Worm (Caenorhabditis elegans) whole organism, late embryonic: ENCODE results near the gene Y71H2AM.11.
"Not testable (repeated sequence)": the region's sequence is repeated elsewhere in the genome, so short reads cannot be mapped to it uniquely, and the experiment has no call there.

Experiments
- K02D7.2 ChIP-seq: sonication (generic microtip); optimal IDR thresholded peaks from 2 replicates; lab custom pipeline; 2017; ENCODE audit warnings: mild to moderate bottlenecking, missing genetic modification characterization, missing compliant biosample characterization
- ahr-1 ChIP-seq: sonication (generic microtip); optimal IDR thresholded peaks from 2 replicates; lab custom pipeline; 2016; ENCODE audit warnings: missing genetic modification characterization, missing compliant biosample characterization
- ama-1 ChIP-seq: fragments of 150-350 bp; optimal IDR thresholded peaks from 2 replicates; lab custom pipeline; 2014
- ceh-18 ChIP-seq: sonication (generic microtip); optimal IDR thresholded peaks from 2 replicates; lab custom pipeline; 2016; ENCODE audit warnings: missing genetic modification characterization, missing compliant biosample characterization
- ceh-2 ChIP-seq: sonication (generic microtip); optimal IDR thresholded peaks from 2 replicates; lab custom pipeline; 2016; ENCODE audit warnings: missing genotype, missing genetic modification characterization, missing compliant biosample characterization
- ceh-34 ChIP-seq: sonication (generic microtip); optimal IDR thresholded peaks from 2 replicates; lab custom pipeline; 2016; ENCODE audit warnings: mild to moderate bottlenecking, missing genetic modification characterization, missing compliant biosample characterization
- ceh-45 ChIP-seq: fragments of 200-800 bp; sonication (Bioruptor generic); IDR thresholded peaks from 2 replicates; pipeline ENCODE4 v1.3.6; 2022; ENCODE audit warnings: missing genetic modification reagents, missing genetic modification characterization, missing compliant biosample characterization
- ceh-48 ChIP-seq: sonication (generic microtip); optimal IDR thresholded peaks from 2 replicates; lab custom pipeline; 2016; ENCODE audit warnings: missing genetic modification characterization, inconsistent platforms, missing compliant biosample characterization
- che-1 ChIP-seq: sonication (generic microtip); optimal IDR thresholded peaks from 2 replicates; lab custom pipeline; 2016; ENCODE audit warnings: mild to moderate bottlenecking, missing genetic modification characterization, missing compliant biosample characterization
- dmd-4 ChIP-seq: sonication (generic microtip); optimal IDR thresholded peaks from 2 replicates; lab custom pipeline; 2016; ENCODE audit warnings: borderline replicate concordance, missing genetic modification characterization, missing compliant biosample characterization
- elt-2 ChIP-seq: sonication (generic microtip); optimal IDR thresholded peaks from 2 replicates; lab custom pipeline; 2016; ENCODE audit warnings: missing genetic modification reagents, missing genetic modification characterization, missing compliant biosample characterization
- ets-4 ChIP-seq: sonication (generic microtip); optimal IDR thresholded peaks from 2 replicates; lab custom pipeline; 2016; ENCODE audit warnings: missing genetic modification characterization, missing compliant biosample characterization
- eyg-1 ChIP-seq: sonication (generic microtip); optimal IDR thresholded peaks from 2 replicates; lab custom pipeline; 2016; ENCODE audit warnings: missing genotype, missing genetic modification characterization, missing compliant biosample characterization
- fkh-10 ChIP-seq: fragments of 150-350 bp; optimal IDR thresholded peaks from 2 replicates; lab custom pipeline; 2014; ENCODE audit warnings: missing biosample characterization, missing genetic modification reagents, missing genetic modification characterization
- fkh-6 ChIP-seq: sonication (generic microtip); optimal IDR thresholded peaks from 2 replicates; lab custom pipeline; 2016; ENCODE audit warnings: missing genetic modification characterization, missing compliant biosample characterization
- hlh-15 ChIP-seq: sonication (generic microtip); optimal IDR thresholded peaks from 2 replicates; lab custom pipeline; 2016; ENCODE audit warnings: missing genetic modification characterization, missing compliant biosample characterization
- hlh-30 ChIP-seq: sonication (generic microtip); optimal IDR thresholded peaks from 2 replicates; lab custom pipeline; 2017; ENCODE audit warnings: antibody characterized with exemption, missing genetic modification characterization, missing compliant biosample characterization; ENCODE audit not compliant: insufficient read depth
- hlh-8 ChIP-seq: sonication (generic microtip); optimal IDR thresholded peaks from 2 replicates; lab custom pipeline; 2016; ENCODE audit warnings: missing genotype, missing genetic modification characterization, missing compliant biosample characterization
- lim-6 ChIP-seq: sonication (generic microtip); optimal IDR thresholded peaks from 2 replicates; lab custom pipeline; 2016; ENCODE audit warnings: missing genetic modification characterization, missing compliant biosample characterization
- lin-11 ChIP-seq: fragments of 200-800 bp; sonication (Bioruptor generic); optimal IDR thresholded peaks from 2 replicates; lab custom pipeline; 2018; ENCODE audit warnings: mild to moderate bottlenecking, missing genetic modification characterization, missing compliant biosample characterization
- nhr-11 ChIP-seq: fragments of 150-350 bp; optimal IDR thresholded peaks from 2 replicates; lab custom pipeline; 2014; ENCODE audit warnings: missing biosample characterization, missing genetic modification characterization
- nhr-232 ChIP-seq: sonication (generic microtip); optimal IDR thresholded peaks from 2 replicates; lab custom pipeline; 2016; ENCODE audit warnings: missing genetic modification characterization, missing compliant biosample characterization
- npax-4 ChIP-seq: sonication (generic microtip); optimal IDR thresholded peaks from 2 replicates; lab custom pipeline; 2016; ENCODE audit warnings: missing genetic modification characterization, missing compliant biosample characterization
- pat-9 ChIP-seq: fragments of 200-800 bp; sonication (Bioruptor generic); optimal IDR thresholded peaks from 2 replicates; lab custom pipeline; 2018; ENCODE audit warnings: mild to moderate bottlenecking, missing genetic modification characterization, moderate library complexity, missing compliant biosample characterization
- pax-1 ChIP-seq: fragments of 150-350 bp; optimal IDR thresholded peaks from 2 replicates; lab custom pipeline; 2014; ENCODE audit warnings: missing biosample characterization, missing genetic modification characterization
- ref-2 ChIP-seq: sonication (generic microtip); optimal IDR thresholded peaks from 2 replicates; lab custom pipeline; 2016; ENCODE audit warnings: missing genetic modification characterization, missing compliant biosample characterization
- rnt-1 ChIP-seq: sonication (generic microtip); optimal IDR thresholded peaks from 2 replicates; lab custom pipeline; 2016; ENCODE audit warnings: missing genetic modification characterization, missing compliant biosample characterization
- sox-4 ChIP-seq: sonication (generic microtip); optimal IDR thresholded peaks from 2 replicates; lab custom pipeline; 2017; ENCODE audit warnings: mild to moderate bottlenecking, missing genetic modification characterization, inconsistent platforms, missing compliant biosample characterization
- syd-9 ChIP-seq: sonication (generic microtip); optimal IDR thresholded peaks from 2 replicates; lab custom pipeline; 2016; ENCODE audit warnings: mild to moderate bottlenecking, missing genetic modification characterization, moderate library complexity, missing compliant biosample characterization
- unc-42 ChIP-seq: sonication (generic microtip); optimal IDR thresholded peaks from 2 replicates; lab custom pipeline; 2016; ENCODE audit warnings: missing genotype, missing genetic modification characterization, missing compliant biosample characterization

Gene Y71H2AM.11

ce11 chrIII:2725221-2726203 lies 620 bp upstream of the Y71H2AM.11 start, which contains the start of gene cosa-1:
Gene cosa-1 (plus strand): TSS chrIII:2726116.
- TF ChIP-seq ceh-18 (tag; lab: Kevin White, UChicago) (no peak), pax-1 (no peak), unc-42 (no peak)
- TF ChIP-seq, all 69 proteins: peak for 0

- TF ChIP-seq K02D7.2 (tag; lab: Kevin White, UChicago), result no peak
- no peak for TF ChIP-seq syd-9 (tag; lab: Kevin White, UChicago)
- TF ChIP-seq lin-11 (tag; lab: Kevin White, UChicago), result no peak
- no peak for TF ChIP-seq fkh-6
- no peak for TF ChIP-seq dmd-4 (tag; lab: Kevin White, UChicago)
Measured at ce11 chrIII:2716514-2716913, 8.4 kb downstream of the Y71H2AM.11 start, which contains the start of gene tmem-132. Gene tmem-132 (minus strand): TSS chrIII:2716614.

- TF ChIP-seq eyg-1 (tag; lab: Kevin White, UChicago) (no peak), lim-6 (tag; lab: Kevin White, UChicago) (no peak), fkh-10 (GFP tag; lab: Kevin White, UChicago) (no peak)
Measured at ce11 chrIII:2711527-2711926, 13.4 kb downstream of the Y71H2AM.11 start.

- TF ChIP-seq npax-4 (no peak), rnt-1 (no peak), ceh-34 (tag; lab: Kevin White, UChicago) (no peak), ceh-2 (tag; lab: Kevin White, UChicago) (no peak), fkh-10 (GFP tag; lab: Kevin White, UChicago) (no peak), syd-9 (tag; lab: Kevin White, UChicago) (no peak), ets-4 (tag; lab: Kevin White, UChicago) (no peak), dmd-4 (tag; lab: Kevin White, UChicago) (no peak), pax-1 (no peak), elt-2 (tag; lab: Kevin White, UChicago) (no peak), nhr-232 (no peak), nhr-11 (tag; lab: Kevin White, UChicago) (no peak), ahr-1 (no peak), pat-9 (tag; lab: Kevin White, UChicago) (no peak), che-1 (tag; lab: Kevin White, UChicago) (no peak), ref-2 (tag; lab: Kevin White, UChicago) (no peak), hlh-15 (tag; lab: Kevin White, UChicago) (no peak), ama-1 (lab: Kevin White, UChicago) (no peak), ceh-45 (GFP tag; lab: Robert Waterston, UW) (no peak)
Measured at ce11 chrIII:2710211-2710610, 14.7 kb downstream of the Y71H2AM.11 start.

ce11 chrIII:2700637-2701036 lies 24.3 kb downstream of the Y71H2AM.11 start, which contains the start of gene set-27:
Gene set-27 (plus strand): TSS chrIII:2700937.
- no peak for TF ChIP-seq ceh-48

ce11 chrIII:2699363-2699762 lies 25.5 kb downstream of the Y71H2AM.11 start, which contains the start of gene cox-6B:
Gene cox-6B (plus strand): TSS chrIII:2699663.
- not testable (repeated sequence) for TF ChIP-seq hlh-8, sox-4, hlh-30 (tag; lab: Kevin White, UChicago)
